Worm (Caenorhabditis elegans) whole organism, late embryonic: ENCODE measurements around the gene znfx-1.
A peak's percentile ranks its signal among the peaks of the same experiment; 100 is the strongest.

Experiments
- C08G9.2 ChIP-seq: sonication (generic microtip); optimal IDR thresholded peaks from 2 replicates; lab custom pipeline; 2016; ENCODE audit warnings: mild to moderate bottlenecking, missing genetic modification characterization, moderate library complexity, missing compliant biosample characterization
- C38D4.7 ChIP-seq: fragments of 200-800 bp; sonication (Bioruptor generic); optimal IDR thresholded peaks from 2 replicates; lab custom pipeline; 2018; ENCODE audit warnings: mild to moderate bottlenecking, missing genetic modification characterization, moderate library complexity, missing compliant biosample characterization
- K02D7.2 ChIP-seq: sonication (generic microtip); optimal IDR thresholded peaks from 2 replicates; lab custom pipeline; 2017; ENCODE audit warnings: mild to moderate bottlenecking, missing genetic modification characterization, missing compliant biosample characterization
- K09A11.1 ChIP-seq: sonication (generic microtip); optimal IDR thresholded peaks from 2 replicates; lab custom pipeline; 2017; ENCODE audit warnings: antibody characterized with exemption, mild to moderate bottlenecking, missing genetic modification characterization, missing compliant biosample characterization; ENCODE audit not compliant: insufficient read depth
- ahr-1 ChIP-seq: sonication (generic microtip); optimal IDR thresholded peaks from 2 replicates; lab custom pipeline; 2016; ENCODE audit warnings: missing genetic modification characterization, missing compliant biosample characterization
- ceh-19 ChIP-seq: fragments of 200-800 bp; sonication (Bioruptor generic); optimal IDR thresholded peaks from 2 replicates; lab custom pipeline; 2018; ENCODE audit warnings: mild to moderate bottlenecking, missing genetic modification characterization, missing compliant biosample characterization
- ceh-22 ChIP-seq: sonication (generic microtip); optimal IDR thresholded peaks from 2 replicates; lab custom pipeline; 2017; ENCODE audit warnings: missing biosample characterization, missing genetic modification characterization
- ceh-30 ChIP-seq: fragments of 150-350 bp; optimal IDR thresholded peaks from 2 replicates; lab custom pipeline; 2014; ENCODE audit warnings: missing biosample characterization, missing genetic modification characterization
- ceh-6 ChIP-seq: fragments of 200-800 bp; sonication (Bioruptor generic); optimal IDR thresholded peaks from 2 replicates; lab custom pipeline; 2018; ENCODE audit warnings: mild to moderate bottlenecking, missing genetic modification characterization, missing compliant biosample characterization
- che-1 ChIP-seq: sonication (generic microtip); optimal IDR thresholded peaks from 2 replicates; lab custom pipeline; 2016; ENCODE audit warnings: mild to moderate bottlenecking, missing genetic modification characterization, missing compliant biosample characterization
- dmd-4 ChIP-seq: sonication (generic microtip); optimal IDR thresholded peaks from 2 replicates; lab custom pipeline; 2016; ENCODE audit warnings: borderline replicate concordance, missing genetic modification characterization, missing compliant biosample characterization
- elt-2 ChIP-seq: sonication (generic microtip); optimal IDR thresholded peaks from 2 replicates; lab custom pipeline; 2016; ENCODE audit warnings: missing genetic modification reagents, missing genetic modification characterization, missing compliant biosample characterization
- ets-4 ChIP-seq: sonication (generic microtip); optimal IDR thresholded peaks from 2 replicates; lab custom pipeline; 2016; ENCODE audit warnings: missing genetic modification characterization, missing compliant biosample characterization
- fax-1 ChIP-seq: sonication (generic microtip); optimal IDR thresholded peaks from 2 replicates; lab custom pipeline; 2016; ENCODE audit warnings: missing genotype, missing genetic modification characterization, missing compliant biosample characterization
- fkh-6 ChIP-seq: sonication (generic microtip); optimal IDR thresholded peaks from 2 replicates; lab custom pipeline; 2016; ENCODE audit warnings: missing genetic modification characterization, missing compliant biosample characterization
- hlh-15 ChIP-seq: sonication (generic microtip); optimal IDR thresholded peaks from 2 replicates; lab custom pipeline; 2016; ENCODE audit warnings: missing genetic modification characterization, missing compliant biosample characterization
- hlh-8 ChIP-seq: sonication (generic microtip); optimal IDR thresholded peaks from 2 replicates; lab custom pipeline; 2016; ENCODE audit warnings: missing genotype, missing genetic modification characterization, missing compliant biosample characterization
- lim-6 ChIP-seq: sonication (generic microtip); optimal IDR thresholded peaks from 2 replicates; lab custom pipeline; 2016; ENCODE audit warnings: missing genetic modification characterization, missing compliant biosample characterization
- lin-11 ChIP-seq: fragments of 200-800 bp; sonication (Bioruptor generic); optimal IDR thresholded peaks from 2 replicates; lab custom pipeline; 2018; ENCODE audit warnings: mild to moderate bottlenecking, missing genetic modification characterization, missing compliant biosample characterization
- nfya-1 ChIP-seq: sonication (generic microtip); optimal IDR thresholded peaks from 2 replicates; lab custom pipeline; 2017; ENCODE audit warnings: missing genetic modification characterization, mild to moderate bottlenecking, missing compliant biosample characterization, antibody characterized with exemption, moderate library complexity
- npax-4 ChIP-seq: sonication (generic microtip); optimal IDR thresholded peaks from 2 replicates; lab custom pipeline; 2016; ENCODE audit warnings: missing genetic modification characterization, missing compliant biosample characterization
- pat-9 ChIP-seq: fragments of 200-800 bp; sonication (Bioruptor generic); optimal IDR thresholded peaks from 2 replicates; lab custom pipeline; 2018; ENCODE audit warnings: mild to moderate bottlenecking, missing genetic modification characterization, moderate library complexity, missing compliant biosample characterization
- pha-2 ChIP-seq: sonication (generic microtip); optimal IDR thresholded peaks from 2 replicates; lab custom pipeline; 2017; ENCODE audit warnings: mild to moderate bottlenecking, missing genetic modification characterization, missing compliant biosample characterization
- pqm-1 ChIP-seq: sonication (generic microtip); optimal IDR thresholded peaks from 2 replicates; lab custom pipeline; 2016; ENCODE audit warnings: missing genetic modification characterization, missing compliant biosample characterization
- ref-2 ChIP-seq: sonication (generic microtip); optimal IDR thresholded peaks from 2 replicates; lab custom pipeline; 2016; ENCODE audit warnings: missing genetic modification characterization, missing compliant biosample characterization
- sdc-2 ChIP-seq: sonication (generic microtip); optimal IDR thresholded peaks from 2 replicates; lab custom pipeline; 2016; ENCODE audit warnings: missing genotype, missing genetic modification characterization, missing compliant biosample characterization
- sox-2 ChIP-seq: fragments of 200-800 bp; sonication (Bioruptor generic); IDR thresholded peaks from 2 replicates; pipeline ENCODE4 v1.3.6; 2022; ENCODE audit warnings: missing genetic modification reagents, missing genetic modification characterization, missing compliant biosample characterization
- syd-9 ChIP-seq: sonication (generic microtip); optimal IDR thresholded peaks from 2 replicates; lab custom pipeline; 2016; ENCODE audit warnings: mild to moderate bottlenecking, missing genetic modification characterization, moderate library complexity, missing compliant biosample characterization
- tbx-2 ChIP-seq: sonication (generic microtip); optimal IDR thresholded peaks from 2 replicates; lab custom pipeline; 2016; ENCODE audit warnings: missing genetic modification characterization, missing compliant biosample characterization
- tbx-7 ChIP-seq: sonication (generic microtip); optimal IDR thresholded peaks from 2 replicates; lab custom pipeline; 2016; ENCODE audit warnings: missing genotype, missing genetic modification characterization, missing compliant biosample characterization
- ttx-3 ChIP-seq: sonication (generic microtip); optimal IDR thresholded peaks from 2 replicates; lab custom pipeline; 2016; ENCODE audit warnings: missing genetic modification reagents, missing genetic modification characterization, missing compliant biosample characterization
- unc-42 ChIP-seq: sonication (generic microtip); optimal IDR thresholded peaks from 2 replicates; lab custom pipeline; 2016; ENCODE audit warnings: missing genotype, missing genetic modification characterization, missing compliant biosample characterization
- unc-55 ChIP-seq: sonication (generic microtip); optimal IDR thresholded peaks from 2 replicates; lab custom pipeline; 2017; ENCODE audit warnings: missing biosample characterization, missing genetic modification reagents, missing genetic modification characterization
- unc-86 ChIP-seq: sonication (generic microtip); optimal IDR thresholded peaks from 2 replicates; lab custom pipeline; 2016; ENCODE audit warnings: missing genetic modification characterization, missing compliant biosample characterization
- ztf-16 ChIP-seq: sonication (generic microtip); optimal IDR thresholded peaks from 2 replicates; lab custom pipeline; 2017; ENCODE audit warnings: missing genetic modification characterization, missing compliant biosample characterization

The znfx-1 gene

DNA sequence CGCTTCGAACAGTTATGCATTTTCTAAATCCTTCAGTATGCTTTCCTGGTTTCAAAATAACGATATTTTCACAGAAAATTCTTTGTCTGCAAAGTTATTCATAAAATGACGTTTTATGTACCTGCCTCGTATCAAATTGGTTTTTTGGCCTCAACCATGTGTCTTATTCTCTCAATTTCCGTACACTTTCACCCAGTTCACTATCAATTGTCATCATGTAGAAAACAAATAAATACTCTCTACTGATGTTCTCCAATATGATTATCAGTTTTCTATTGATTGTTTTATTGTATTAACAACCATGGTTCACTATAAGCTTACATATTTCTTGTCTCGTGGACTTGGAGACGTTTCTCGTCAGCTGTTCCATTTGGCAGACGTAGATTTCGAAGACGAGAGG, 17.8 kb downstream of the znfx-1 start, which contains the start of gene gst-13:
TSS of gene gst-13 (plus strand) at position 218 of the 400 bp plus-strand sequence.
- TF ChIP-seq ceh-30 (no peak), elt-2 (peak; percentile 68)
- TF ChIP-seq, all 69 proteins: peak for 1

DNA sequence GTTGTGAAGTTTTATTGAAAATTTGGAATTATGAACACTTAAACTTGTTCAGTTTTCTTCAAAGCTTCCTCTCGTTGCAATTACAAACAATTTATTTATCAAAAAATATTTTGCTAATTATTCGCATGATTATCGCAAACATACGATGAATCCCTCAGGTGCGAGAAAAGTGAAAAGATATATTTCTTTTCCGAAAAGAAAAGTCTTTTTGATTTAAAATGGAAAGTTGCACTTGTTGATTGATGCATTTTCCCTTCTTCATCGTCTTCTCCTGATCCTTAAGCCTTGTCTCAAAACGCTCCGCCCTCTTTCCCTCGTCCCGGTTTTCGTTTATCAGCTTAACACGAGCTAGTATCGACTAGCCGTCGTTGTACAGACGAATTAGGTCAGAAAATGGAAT, 19.0 kb downstream of the znfx-1 start:
- TF ChIP-seq lim-6 (tag; lab: Kevin White, UChicago) (no peak), unc-55 (GFP tag; lab: Kevin White, UChicago) (no peak), fax-1 (tag; lab: Kevin White, UChicago) (no peak), pqm-1 (tag; lab: Kevin White, UChicago) (no peak), unc-42 (tag; lab: Kevin White, UChicago) (no peak), ets-4 (tag; lab: Kevin White, UChicago) (no peak), K02D7.2 (tag; lab: Kevin White, UChicago) (no peak), C38D4.7 (no peak), ceh-19 (GFP tag; lab: Kevin White, UChicago) (no peak), tbx-7 (tag; lab: Kevin White, UChicago) (no peak), ztf-16 (tag; lab: Kevin White, UChicago) (no peak), hlh-15 (tag; lab: Kevin White, UChicago) (no peak), ahr-1 (tag; lab: Kevin White, UChicago) (no peak), K09A11.1 (tag; lab: Kevin White, UChicago) (no peak), sox-2 (GFP tag; lab: Robert Waterston, UW) (no peak), lin-11 (tag; lab: Kevin White, UChicago) (no peak), unc-86 (tag; lab: Kevin White, UChicago) (no peak), ttx-3 (tag; lab: Kevin White, UChicago) (no peak), pat-9 (tag; lab: Kevin White, UChicago) (no peak), npax-4 (no peak)
- TF ChIP-seq, all 69 proteins: peak for 0

DNA sequence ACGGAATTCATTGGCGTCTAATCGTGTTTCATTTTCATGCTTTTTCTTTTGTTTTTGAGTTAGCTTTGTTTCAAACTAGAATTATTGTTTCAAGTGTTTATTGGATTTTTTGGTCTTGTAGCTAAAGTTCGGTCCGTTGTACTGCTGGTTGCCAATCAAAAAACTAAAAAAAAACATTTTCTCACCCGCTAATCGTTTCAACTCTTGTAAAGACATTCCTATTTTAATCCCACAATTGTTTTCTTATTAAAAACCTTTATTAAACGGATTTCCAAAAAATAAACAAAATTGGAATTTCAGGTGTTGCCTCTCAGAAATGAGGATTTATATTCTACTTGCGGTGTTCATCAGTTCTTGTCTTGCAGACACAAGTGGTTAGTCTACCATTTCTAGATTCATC, 19.5 kb downstream of the znfx-1 start, which contains the start of gene T26C5.2:
TSS of gene T26C5.2 (plus strand) at position 301 of the 400 bp plus-strand sequence.
- TF ChIP-seq dmd-4 (tag; lab: Kevin White, UChicago), result no peak
- TF ChIP-seq nfya-1 (tag; lab: Kevin White, UChicago), result no peak
- no peak for TF ChIP-seq unc-55 (GFP tag; lab: Kevin White, UChicago)
- TF ChIP-seq sdc-2, result no peak
- TF ChIP-seq ceh-19 (GFP tag; lab: Kevin White, UChicago), result no peak
- TF ChIP-seq fax-1 (tag; lab: Kevin White, UChicago), result no peak
- TF ChIP-seq pha-2 (tag; lab: Kevin White, UChicago), result no peak
- no peak for TF ChIP-seq npax-4

DNA sequence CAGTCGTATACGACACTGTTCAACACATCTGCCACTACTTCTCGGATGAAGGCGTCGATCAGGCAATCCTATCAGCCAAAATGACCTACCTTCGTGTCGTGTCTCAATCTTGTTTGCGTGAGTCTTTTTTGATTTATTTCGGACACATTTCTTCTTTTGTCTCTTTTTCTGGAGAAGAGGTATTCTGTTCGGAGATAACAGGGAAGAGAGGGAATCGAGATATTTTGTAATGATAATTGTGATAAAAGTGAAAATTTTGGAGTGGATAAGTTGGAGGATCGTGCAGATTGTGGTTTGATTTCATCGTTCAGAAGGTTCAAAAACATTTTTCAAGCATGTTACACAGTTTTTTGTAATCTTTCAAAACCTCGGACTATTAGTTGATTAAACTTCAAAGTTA, 20.4 kb downstream of the znfx-1 start:
- TF ChIP-seq unc-86 (tag; lab: Kevin White, UChicago) (no peak), ceh-6 (GFP tag; lab: Kevin White, UChicago) (no peak), syd-9 (tag; lab: Kevin White, UChicago) (no peak), fax-1 (tag; lab: Kevin White, UChicago) (no peak), ceh-30 (no peak), tbx-2 (tag; lab: Kevin White, UChicago) (no peak), ceh-22 (no peak)

DNA sequence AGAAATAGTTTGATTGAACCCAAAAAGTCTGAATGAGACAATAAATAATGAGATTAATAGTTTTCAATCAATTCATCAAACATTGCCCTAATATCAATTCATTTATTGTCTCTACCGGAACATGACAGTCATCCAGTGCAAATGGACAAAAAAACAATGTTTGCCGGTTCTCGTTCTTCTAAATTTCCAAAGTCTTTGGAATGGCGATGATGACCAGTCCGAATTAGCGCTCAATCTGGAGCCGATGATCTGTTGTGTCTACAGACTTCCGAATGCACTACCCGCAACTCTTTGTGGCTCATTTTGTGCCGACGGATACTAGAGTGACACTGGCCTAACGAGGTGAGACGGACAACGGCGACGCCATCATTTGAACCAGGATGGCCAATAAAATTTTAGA, 22.8 kb downstream of the znfx-1 start, which contains the start of gene T26C5.3:
TSS of gene T26C5.3 (plus strand) at position 301 of the 400 bp plus-strand sequence.
- TF ChIP-seq ref-2 (no peak), che-1 (tag; lab: Kevin White, UChicago) (no peak), hlh-8 (tag; lab: Kevin White, UChicago) (no peak), unc-42 (tag; lab: Kevin White, UChicago) (no peak), C08G9.2 (tag; lab: Kevin White, UChicago) (no peak), unc-55 (GFP tag; lab: Kevin White, UChicago) (no peak), nfya-1 (tag; lab: Kevin White, UChicago) (no peak), fkh-6 (tag; lab: Kevin White, UChicago) (no peak)
